Fruit fly (Drosophila melanogaster): ENCODE results near the gene Srp14.

Gene Srp14

DNA sequence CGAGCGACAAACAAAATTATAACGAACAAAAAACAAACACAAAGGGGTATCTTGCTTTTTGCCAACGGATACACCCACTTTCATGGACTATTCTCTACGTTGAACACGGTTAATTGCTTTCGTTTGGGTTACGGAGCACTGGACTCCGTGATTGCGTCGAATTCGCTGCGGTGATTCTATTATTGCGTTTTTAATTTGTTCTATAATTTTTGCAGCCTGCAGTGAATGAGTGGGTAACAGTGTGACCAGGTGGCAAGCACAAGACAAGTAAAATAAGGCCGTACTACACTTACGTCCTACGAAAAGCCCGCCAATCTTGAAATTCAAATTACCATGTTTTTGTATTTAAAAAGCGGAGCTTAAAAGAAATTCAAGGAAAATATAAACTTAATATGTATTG, 5.7 kb downstream of the Srp14 start, which contains the start of gene CG16953:
Gene CG16953 (minus strand): TSS at position 268 of the 400 bp plus-strand sequence.
- peak; percentile 30 for TF ChIP-seq Eip78C (GFP tag)
- no peak for TF ChIP-seq CG8319 (GFP tag; optimal IDR thresholded peaks at IDR 0.05)
- no peak for TF ChIP-seq Gug (GFP tag; IDR thresholded peaks at IDR 0.05)
- TF ChIP-seq dac (GFP tag; optimal IDR thresholded peaks at IDR 0.05) = no peak
- TF ChIP-seq CG6854 (GFP tag; optimal IDR thresholded peaks at IDR 0.05) = peak; percentile 14
- peak; percentile 64 for TF ChIP-seq Sox14 (GFP tag; optimal IDR thresholded peaks at IDR 0.05)
- TF ChIP-seq fd59A (GFP tag; optimal IDR thresholded peaks at IDR 0.05) = no peak

DNA sequence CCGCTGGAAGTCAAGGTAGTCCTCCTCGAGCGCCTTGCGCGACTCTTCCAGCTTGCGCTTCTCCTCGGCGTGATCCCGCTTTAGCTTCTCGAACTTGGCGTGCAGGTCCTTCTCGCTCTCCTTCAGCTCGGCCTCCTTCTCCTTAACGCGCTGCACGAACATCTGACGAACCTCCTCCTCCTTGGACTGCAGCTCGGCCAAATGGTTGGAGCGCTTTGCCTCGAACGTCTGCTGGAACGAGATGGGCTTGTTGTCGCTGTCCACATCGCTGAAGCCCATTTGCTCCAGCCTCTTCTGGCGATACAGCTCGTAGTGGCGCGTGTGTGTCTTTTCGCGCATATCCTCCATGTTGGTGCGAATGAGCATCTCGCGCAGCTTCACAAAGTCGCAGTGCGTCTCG, 6.5 kb downstream of the Srp14 start:
- TF ChIP-seq CG6163 (GFP tag; IDR thresholded peaks at IDR 0.05) = peak; percentile 15; the same call in 1 of the 3 replicates
- no peak for TF ChIP-seq CG7368 (GFP tag; optimal IDR thresholded peaks at IDR 0.05)
- no peak for TF ChIP-seq spab (GFP tag; optimal IDR thresholded peaks at IDR 0.05)
- no peak for TF ChIP-seq cyc (GFP tag; optimal IDR thresholded peaks at IDR 0.05)
- no peak for TF ChIP-seq CG10669 (GFP tag; optimal IDR thresholded peaks at IDR 0.05)
- TF ChIP-seq CG31627 (GFP tag; optimal IDR thresholded peaks at IDR 0.05) = no peak
- no peak for TF ChIP-seq CG1621 (tag; optimal IDR thresholded peaks at IDR 0.05)

DNA sequence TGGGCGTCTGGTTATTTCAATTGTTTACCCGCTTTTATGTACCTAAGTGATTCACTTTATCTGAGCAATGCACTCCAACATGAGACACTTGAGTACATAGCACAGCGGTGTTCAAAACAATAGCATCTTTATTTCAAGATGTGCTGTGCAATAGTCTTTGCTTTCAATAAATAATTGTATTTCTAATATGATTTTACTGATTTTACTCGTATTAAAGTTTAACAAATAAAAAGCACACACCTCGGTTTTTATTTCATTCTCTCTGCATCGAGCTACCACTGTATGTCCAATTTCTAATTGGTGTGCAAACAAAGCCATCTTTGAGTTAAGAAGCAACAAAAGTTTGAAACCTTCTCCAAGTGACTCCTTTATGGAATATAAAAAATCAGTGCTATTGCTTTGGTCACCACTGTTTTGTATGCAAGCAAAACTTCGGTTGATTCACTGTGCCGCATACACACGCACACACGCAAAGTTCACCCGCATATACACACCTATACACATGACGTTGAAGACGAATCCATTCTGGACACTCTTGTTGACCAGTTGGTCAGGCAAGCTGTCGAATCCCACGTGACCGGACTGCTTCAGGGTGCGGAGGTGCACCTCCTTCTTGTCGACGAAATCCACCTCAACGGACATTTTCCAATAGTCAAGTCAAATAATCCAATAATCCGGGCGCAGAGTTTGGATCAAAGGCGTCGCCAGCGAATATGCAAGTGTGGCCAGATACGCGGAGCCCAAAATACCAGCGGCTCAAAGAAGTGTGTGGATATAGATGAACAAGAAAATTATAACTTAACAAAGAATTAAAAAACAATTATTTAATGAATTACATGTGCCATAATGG, 7.9 kb downstream of the Srp14 start, which contains the start of gene Septin2:
Gene Septin2 (minus strand): TSS at position 727 of the 850 bp plus-strand sequence.
- TF ChIP-seq CG8119 (GFP tag; IDR thresholded peaks at IDR 0.05) = peak; percentile 94
- peak; percentile 94 for TF ChIP-seq net (GFP tag; optimal IDR thresholded peaks at IDR 0.05)
- peak; percentile 91 for TF ChIP-seq CG6854 (GFP tag; optimal IDR thresholded peaks at IDR 0.05)
- peak; percentile 92 for TF ChIP-seq cyc (GFP tag; optimal IDR thresholded peaks at IDR 0.05)
- TF ChIP-seq CG15336 (GFP tag; IDR thresholded peaks at IDR 0.05) = peak; percentile 94
- peak; percentile 96 for TF ChIP-seq CG6276 (GFP tag; optimal IDR thresholded peaks at IDR 0.05)
- TF ChIP-seq Sox15 (GFP tag; optimal IDR thresholded peaks at IDR 0.05) = peak; percentile 88
- peak; percentile 97 for TF ChIP-seq CG32006 (GFP tag; optimal IDR thresholded peaks at IDR 0.05)
- peak; percentile 94 for TF ChIP-seq Smox (GFP tag; optimal IDR thresholded peaks at IDR 0.05)
- TF ChIP-seq lz (GFP tag; optimal IDR thresholded peaks at IDR 0.05) = peak; percentile 93
- peak; percentile 94 for TF ChIP-seq CG31627 (GFP tag; optimal IDR thresholded peaks at IDR 0.05)
- peak; percentile 93 for TF ChIP-seq Eip75B (GFP tag; optimal IDR thresholded peaks at IDR 0.05)
- peak; percentile 89 for TF ChIP-seq Ets96B (tag; optimal IDR thresholded peaks at IDR 0.05)
- TF ChIP-seq spab (GFP tag; optimal IDR thresholded peaks at IDR 0.05) = peak; percentile 90
- TF ChIP-seq CG8632 (GFP tag; optimal IDR thresholded peaks at IDR 0.05) = peak; percentile 94
- peak; percentile 81 for TF ChIP-seq CG16779 (tag; optimal IDR thresholded peaks at IDR 0.05)
- TF ChIP-seq CG8319 (GFP tag; optimal IDR thresholded peaks at IDR 0.05) = peak; percentile 92
- peak; percentile 80 for TF ChIP-seq Eip93F (GFP tag; optimal IDR thresholded peaks at IDR 0.05)
- peak; percentile 93 for TF ChIP-seq CG6808 (GFP tag; optimal IDR thresholded peaks at IDR 0.05)
- TF ChIP-seq svp (GFP tag) = peak; percentile 97
- TF ChIP-seq Hr39 (GFP tag; optimal IDR thresholded peaks at IDR 0.05) = peak; percentile 93
- peak; percentile 80 for TF ChIP-seq fd85E (GFP tag; optimal IDR thresholded peaks at IDR 0.05)
- peak; percentile 84 for TF ChIP-seq vri (GFP tag; optimal IDR thresholded peaks at IDR 0.05)
- peak; percentile 92 for TF ChIP-seq CG34406 (GFP tag; optimal IDR thresholded peaks at IDR 0.05)
- peak; percentile 78 for TF ChIP-seq CG6163 (GFP tag; IDR thresholded peaks at IDR 0.05)
- peak; percentile 85 for TF ChIP-seq dsx (GFP tag; optimal IDR thresholded peaks at IDR 0.05; ENCODE audit: poor library complexity, severe bottlenecking)
- peak; percentile 96 for TF ChIP-seq esn (GFP tag; optimal IDR thresholded peaks at IDR 0.05)
- TF ChIP-seq Eip78C (GFP tag) = peak; percentile 99
- no peak for TF ChIP-seq Hr38 (GFP tag; optimal IDR thresholded peaks at IDR 0.05)
- TF ChIP-seq Ets21C (GFP tag; optimal IDR thresholded peaks at IDR 0.05) = peak; percentile 87
- TF ChIP-seq ss (GFP tag; optimal IDR thresholded peaks at IDR 0.05) = peak; percentile 82 to 88
- TF ChIP-seq dac (GFP tag; optimal IDR thresholded peaks at IDR 0.05) = peak; percentile 82
- peak; percentile 94 for TF ChIP-seq CG3919 (GFP tag; optimal IDR thresholded peaks at IDR 0.05)
- TF ChIP-seq OdsH (GFP tag; optimal IDR thresholded peaks at IDR 0.05) = peak; percentile 94
- peak; percentile 96 for TF ChIP-seq topi (GFP tag; optimal IDR thresholded peaks at IDR 0.05)
- no peak for TF ChIP-seq CG4318 (GFP tag; optimal IDR thresholded peaks at IDR 0.05)
- peak; percentile 93 for TF ChIP-seq Sox14 (GFP tag; optimal IDR thresholded peaks at IDR 0.05)
- TF ChIP-seq salr (GFP tag; optimal IDR thresholded peaks at IDR 0.05) = peak; percentile 52 to 91
- peak; percentile 91 for TF ChIP-seq CG7368 (GFP tag; optimal IDR thresholded peaks at IDR 0.05)
- peak; percentile 80 for TF ChIP-seq CG9139 (GFP tag; optimal IDR thresholded peaks at IDR 0.05)

Data from whole organism, prepupa.